Worm (Caenorhabditis elegans) whole organism, L3 larva: Measurements from ENCODE around the gene Y53F4B.23.
"Not testable (repeated sequence)": the region's sequence is repeated elsewhere in the genome, so short reads cannot be mapped to it uniquely, and the experiment has no call there.

Source experiments
- R02D3.7 ChIP-seq: fragments of 150-350 bp; optimal IDR thresholded peaks from 2 replicates; lab custom pipeline; 2014; ENCODE audit warnings: missing biosample characterization, missing genetic modification characterization
- ZK546.5 ChIP-seq: sonication (generic microtip); optimal IDR thresholded peaks from 2 replicates; lab custom pipeline; 2017; ENCODE audit warnings: missing biosample characterization, missing genetic modification characterization
- aly-2 ChIP-seq: fragments of 150-350 bp; optimal IDR thresholded peaks from 2 replicates; lab custom pipeline; 2014; ENCODE audit warnings: missing biosample characterization, missing genetic modification characterization
- ceh-16 ChIP-seq: sonication (generic microtip); optimal IDR thresholded peaks from 2 replicates; lab custom pipeline; 2017; ENCODE audit warnings: missing biosample characterization, missing genetic modification characterization
- ceh-28 ChIP-seq: fragments of 150-350 bp; optimal IDR thresholded peaks from 2 replicates; lab custom pipeline; 2014; ENCODE audit warnings: missing biosample characterization, missing genetic modification reagents, missing genetic modification characterization
- ceh-9 ChIP-seq: sonication (generic microtip); optimal IDR thresholded peaks from 2 replicates; lab custom pipeline; 2018; ENCODE audit warnings: missing biosample characterization, missing genetic modification characterization
- daf-12 ChIP-seq: fragments of 150-350 bp; optimal IDR thresholded peaks from 2 replicates; lab custom pipeline; 2014; ENCODE audit warnings: missing biosample characterization, missing genetic modification reagents, missing genetic modification characterization
- elt-1 ChIP-seq: fragments of 150-350 bp; optimal IDR thresholded peaks from 2 replicates; lab custom pipeline; 2014; ENCODE audit warnings: missing biosample characterization, missing genetic modification characterization
- elt-2 ChIP-seq: sonication (generic microtip); optimal IDR thresholded peaks from 2 replicates; lab custom pipeline; 2016; ENCODE audit warnings: missing genetic modification reagents, mild to moderate bottlenecking, missing genetic modification characterization, missing compliant biosample characterization
- eor-1 ChIP-seq, 2 experiments: fragments of 150-350 bp; optimal IDR thresholded peaks; 2 replicates each; lab custom pipeline; 2014 to 2018; ENCODE audit warnings: missing biosample characterization in 2 of 2, missing genetic modification characterization in 2 of 2
- fkh-10 ChIP-seq: sonication (generic microtip); optimal IDR thresholded peaks from 2 replicates; lab custom pipeline; 2017; ENCODE audit warnings: missing biosample characterization, missing genetic modification reagents, missing genetic modification characterization
- fkh-2 ChIP-seq: fragments of 150-350 bp; optimal IDR thresholded peaks from 2 replicates; lab custom pipeline; 2014; ENCODE audit warnings: missing biosample characterization, missing genetic modification reagents, missing genetic modification characterization
- fos-1 ChIP-seq: fragments of 150-350 bp; optimal IDR thresholded peaks from 2 replicates; lab custom pipeline; 2014; ENCODE audit warnings: missing biosample characterization, missing genetic modification characterization
- jun-1 ChIP-seq: fragments of 150-350 bp; optimal IDR thresholded peaks from 2 replicates; lab custom pipeline; 2014; ENCODE audit warnings: missing biosample characterization, missing genetic modification reagents, missing genetic modification characterization
- lin-15B ChIP-seq: fragments of 150-350 bp; optimal IDR thresholded peaks from 2 replicates; lab custom pipeline; 2014; ENCODE audit warnings: missing biosample characterization, missing genetic modification characterization
- lin-39 ChIP-seq: fragments of 150-350 bp; optimal IDR thresholded peaks from 2 replicates; lab custom pipeline; 2018; ENCODE audit warnings: missing biosample characterization, missing genetic modification reagents, missing genetic modification characterization
- lsy-12 ChIP-seq: sonication (generic microtip); optimal IDR thresholded peaks from 2 replicates; lab custom pipeline; 2016; ENCODE audit warnings: mild to moderate bottlenecking, missing genetic modification characterization, missing compliant biosample characterization
- mml-1 ChIP-seq: fragments of 150-350 bp; sonication (generic microtip); optimal IDR thresholded peaks from 3 replicates; lab custom pipeline; 2014; ENCODE audit warnings: missing biosample characterization, missing genetic modification characterization
- nfya-1 ChIP-seq: sonication (generic microtip); optimal IDR thresholded peaks from 2 replicates; lab custom pipeline; 2017; ENCODE audit warnings: missing genetic modification characterization, mild to moderate bottlenecking, missing compliant biosample characterization, antibody characterized with exemption, moderate library complexity; ENCODE audit not compliant: insufficient read depth
- nhr-11 ChIP-seq: fragments of 150-350 bp; optimal IDR thresholded peaks from 2 replicates; lab custom pipeline; 2014; ENCODE audit warnings: missing biosample characterization, missing genetic modification characterization
- nhr-12 ChIP-seq: fragments of 150-350 bp; optimal IDR thresholded peaks from 2 replicates; lab custom pipeline; 2014; ENCODE audit warnings: missing biosample characterization, missing genetic modification characterization
- nhr-23 ChIP-seq: fragments of 150-350 bp; optimal IDR thresholded peaks from 2 replicates; lab custom pipeline; 2014; ENCODE audit warnings: missing biosample characterization, missing genetic modification reagents, missing genetic modification characterization
- nhr-237 ChIP-seq: fragments of 150-350 bp; optimal IDR thresholded peaks from 2 replicates; lab custom pipeline; 2014; ENCODE audit warnings: missing biosample characterization, missing genetic modification characterization
- nhr-25 ChIP-seq: sonication (generic microtip); optimal IDR thresholded peaks from 2 replicates; lab custom pipeline; 2017; ENCODE audit warnings: missing biosample characterization, missing genetic modification characterization
- nhr-28 ChIP-seq: fragments of 150-350 bp; optimal IDR thresholded peaks from 2 replicates; lab custom pipeline; 2014; ENCODE audit warnings: missing biosample characterization, missing genetic modification characterization
- nhr-43 ChIP-seq: sonication (generic microtip); optimal IDR thresholded peaks from 2 replicates; lab custom pipeline; 2016; ENCODE audit warnings: mild to moderate bottlenecking, missing genetic modification characterization, missing compliant biosample characterization; ENCODE audit not compliant: poor library complexity, severe bottlenecking
- nhr-67 ChIP-seq: fragments of 150-350 bp; optimal IDR thresholded peaks from 2 replicates; lab custom pipeline; 2014; ENCODE audit warnings: missing biosample characterization, missing genetic modification characterization
- nhr-77 ChIP-seq: fragments of 150-350 bp; optimal IDR thresholded peaks from 2 replicates; lab custom pipeline; 2014; ENCODE audit warnings: missing biosample characterization, missing genetic modification characterization
- pha-4 ChIP-seq: fragments of 150-350 bp; optimal IDR thresholded peaks from 2 replicates; lab custom pipeline; 2014; ENCODE audit warnings: missing biosample characterization, missing genetic modification reagents, missing genetic modification characterization
- pqm-1 ChIP-seq: fragments of 150-350 bp; optimal IDR thresholded peaks from 2 replicates; lab custom pipeline; 2017; ENCODE audit warnings: missing biosample characterization, missing genetic modification characterization, inconsistent platforms
- sea-2 ChIP-seq: fragments of 150-350 bp; sonication (generic microtip); optimal IDR thresholded peaks from 4 replicates; lab custom pipeline; 2014; ENCODE audit warnings: missing biosample characterization, missing genetic modification reagents, missing genetic modification characterization
- skn-1 ChIP-seq: fragments of 150-350 bp; optimal IDR thresholded peaks from 2 replicates; lab custom pipeline; 2014; ENCODE audit warnings: missing biosample characterization, missing genetic modification characterization
- snpc-4 ChIP-seq: fragments of 150-350 bp; optimal IDR thresholded peaks from 2 replicates; lab custom pipeline; 2014; ENCODE audit warnings: missing biosample characterization, missing genetic modification characterization
- tbx-2 ChIP-seq: sonication (generic microtip); optimal IDR thresholded peaks from 2 replicates; lab custom pipeline; 2016; ENCODE audit warnings: mild to moderate bottlenecking, missing genetic modification characterization, missing compliant biosample characterization
- zag-1 ChIP-seq: fragments of 150-350 bp; optimal IDR thresholded peaks from 2 replicates; lab custom pipeline; 2014; ENCODE audit warnings: missing biosample characterization, missing genetic modification characterization
- ztf-11 ChIP-seq: fragments of 150-350 bp; optimal IDR thresholded peaks from 2 replicates; lab custom pipeline; 2014; ENCODE audit warnings: missing biosample characterization, missing genetic modification characterization

Y53F4B.23 gene

DNA sequence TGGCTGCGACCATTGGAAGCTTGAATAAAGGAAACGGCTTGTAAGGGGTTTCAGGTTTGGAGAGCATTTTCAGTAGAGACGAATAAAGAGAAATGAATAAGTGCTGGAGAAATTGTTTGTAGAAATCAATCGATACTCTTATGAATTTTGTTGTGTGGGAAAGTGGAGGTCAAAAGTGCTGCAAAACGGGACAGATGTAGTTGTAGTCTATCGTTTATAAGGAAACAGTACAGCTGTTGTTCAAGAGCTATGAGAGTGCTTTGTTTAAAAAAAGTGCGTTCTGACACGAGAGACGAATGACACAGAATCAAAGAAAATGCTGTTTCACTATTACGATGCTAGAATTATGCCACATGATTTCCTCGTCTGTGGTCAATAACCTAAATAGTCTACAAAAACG, 6.2 kb downstream of the Y53F4B.23 start, which contains the start of gene Y53F4B.62:
TSS of gene Y53F4B.62 (minus strand) at position 101 of the 400 bp plus-strand sequence.
- TF ChIP-seq ceh-16 (tag; lab: Kevin White, UChicago) = no peak
- TF ChIP-seq elt-1 (tag; lab: Kevin White, UChicago) = no peak
- no peak for TF ChIP-seq nhr-23
- TF ChIP-seq ceh-9 = no peak
- no peak for TF ChIP-seq snpc-4 (tag; lab: Kevin White, UChicago)
- no peak for TF ChIP-seq nhr-12 (tag; lab: Kevin White, UChicago)
- TF ChIP-seq fkh-10 = no peak
- TF ChIP-seq zag-1 = no peak
- no peak for TF ChIP-seq aly-2 (tag; lab: Kevin White, UChicago)
- TF ChIP-seq nhr-25 (tag; lab: Kevin White, UChicago) = no peak
- TF ChIP-seq lin-39 (tag; lab: Kevin White, UChicago) = no peak
- no peak for TF ChIP-seq mml-1 (tag; lab: Kevin White, UChicago)
- no peak for TF ChIP-seq sea-2 (GFP tag; lab: Kevin White, UChicago)
- TF ChIP-seq nhr-77 (tag; lab: Kevin White, UChicago) = no peak
- TF ChIP-seq elt-2 (tag; lab: Kevin White, UChicago) = no peak
- no peak for TF ChIP-seq nhr-28
- TF ChIP-seq pqm-1 = no peak
- TF ChIP-seq, all 47 proteins: peak for 0

DNA sequence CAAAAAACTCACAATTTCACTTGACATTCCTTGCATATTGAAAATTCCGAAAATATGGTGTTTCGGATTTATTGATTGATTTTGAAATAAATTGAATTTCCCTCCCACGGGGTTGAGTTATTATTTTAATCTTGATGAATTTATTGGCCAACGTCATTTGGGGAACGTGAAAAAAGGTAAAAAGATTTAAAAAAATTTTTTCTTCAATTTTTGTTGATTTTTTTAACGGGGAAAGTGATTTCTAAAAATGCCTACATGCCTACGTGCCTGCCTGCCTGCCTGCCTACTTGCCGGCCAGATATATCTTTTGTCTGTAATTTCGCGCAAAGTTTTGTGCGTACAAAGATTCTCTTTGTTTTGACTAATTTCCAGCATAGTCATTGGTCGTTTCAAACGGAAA, 10.0 kb downstream of the Y53F4B.23 start, which contains the start of gene Y53F4B.24:
TSS of gene Y53F4B.24 (minus strand) at position 101 of the 400 bp plus-strand sequence.
- TF ChIP-seq jun-1 = no peak
- TF ChIP-seq daf-12 (tag; lab: Kevin White, UChicago) = no peak
- no peak for TF ChIP-seq nhr-11
- no peak for TF ChIP-seq tbx-2 (tag; lab: Kevin White, UChicago)
- no peak for TF ChIP-seq nhr-77 (tag; lab: Kevin White, UChicago)
- TF ChIP-seq eor-1 (tag; optimal IDR thresholded peaks at IDR 0.05; lab: Kevin White, UChicago) = no peak
- TF ChIP-seq ceh-16 (tag; lab: Kevin White, UChicago) = no peak
- no peak for TF ChIP-seq nfya-1 (tag; lab: Kevin White, UChicago)
- TF ChIP-seq skn-1 = no peak
- no peak for TF ChIP-seq R02D3.7
- TF ChIP-seq lin-15B (tag; lab: Kevin White, UChicago) = no peak
- TF ChIP-seq aly-2 (tag; lab: Kevin White, UChicago) = no peak
- TF ChIP-seq fkh-2 (tag; lab: Kevin White, UChicago) = no peak
- TF ChIP-seq, all 47 proteins: peak for 0

ce11 chrII:15135886-15136285, 11.6 kb downstream of the Y53F4B.23 start, which contains the start of gene Y53F4B.25:
Y53F4B.25 (plus strand) TSS chrII:15136186.
- TF ChIP-seq lsy-12 (tag; lab: Kevin White, UChicago) (no peak), pha-4 (tag; lab: Kevin White, UChicago) (no peak), lin-15B (tag; lab: Kevin White, UChicago) (no peak), ZK546.5 (tag; lab: Kevin White, UChicago) (no peak), nhr-237 (no peak), ceh-28 (tag; lab: Kevin White, UChicago) (no peak), elt-1 (tag; lab: Kevin White, UChicago) (no peak), nhr-43 (tag; lab: Kevin White, UChicago) (no peak), daf-12 (tag; lab: Kevin White, UChicago) (no peak), aly-2 (tag; lab: Kevin White, UChicago) (no peak), ceh-16 (tag; lab: Kevin White, UChicago) (no peak)

DNA sequence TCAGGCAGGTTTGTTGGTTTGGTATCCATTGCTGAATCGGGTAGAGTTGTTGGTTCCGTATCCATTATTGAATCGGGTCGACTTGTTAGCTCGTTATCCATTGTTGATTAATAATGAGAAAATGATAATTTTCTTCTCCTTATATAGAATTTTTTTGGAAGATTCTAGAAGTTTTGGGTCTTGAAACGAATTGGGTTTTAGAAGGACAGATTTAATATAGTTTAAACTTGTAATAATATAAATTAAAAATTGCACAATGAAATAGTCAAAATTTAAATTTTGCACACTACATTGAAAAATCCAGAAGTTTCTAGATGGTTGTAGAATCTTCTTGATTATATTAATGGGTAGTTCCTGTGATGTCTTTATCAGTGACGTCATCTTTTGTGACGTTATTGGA, 16.6 kb downstream of the Y53F4B.23 start, which contains the start of gene Y53F4B.26:
TSS of gene Y53F4B.26 (minus strand) at position 101 of the 400 bp plus-strand sequence.
- TF ChIP-seq fos-1, lsy-12, nhr-67 (tag; lab: Kevin White, UChicago): not testable (repeated sequence)

ce11 chrII:15143729-15144128, 19.4 kb downstream of the Y53F4B.23 start:
- TF ChIP-seq ceh-9 (no peak), ztf-11 (no peak), daf-12 (tag; lab: Kevin White, UChicago) (no peak), lin-15B (tag; lab: Kevin White, UChicago) (no peak)
